Fruit fly (Drosophila melanogaster): ENCODE measurements around the gene CG33223.
A peak's percentile ranks its signal among the peaks of the same experiment; 100 is the strongest.

Gene CG33223

DNA sequence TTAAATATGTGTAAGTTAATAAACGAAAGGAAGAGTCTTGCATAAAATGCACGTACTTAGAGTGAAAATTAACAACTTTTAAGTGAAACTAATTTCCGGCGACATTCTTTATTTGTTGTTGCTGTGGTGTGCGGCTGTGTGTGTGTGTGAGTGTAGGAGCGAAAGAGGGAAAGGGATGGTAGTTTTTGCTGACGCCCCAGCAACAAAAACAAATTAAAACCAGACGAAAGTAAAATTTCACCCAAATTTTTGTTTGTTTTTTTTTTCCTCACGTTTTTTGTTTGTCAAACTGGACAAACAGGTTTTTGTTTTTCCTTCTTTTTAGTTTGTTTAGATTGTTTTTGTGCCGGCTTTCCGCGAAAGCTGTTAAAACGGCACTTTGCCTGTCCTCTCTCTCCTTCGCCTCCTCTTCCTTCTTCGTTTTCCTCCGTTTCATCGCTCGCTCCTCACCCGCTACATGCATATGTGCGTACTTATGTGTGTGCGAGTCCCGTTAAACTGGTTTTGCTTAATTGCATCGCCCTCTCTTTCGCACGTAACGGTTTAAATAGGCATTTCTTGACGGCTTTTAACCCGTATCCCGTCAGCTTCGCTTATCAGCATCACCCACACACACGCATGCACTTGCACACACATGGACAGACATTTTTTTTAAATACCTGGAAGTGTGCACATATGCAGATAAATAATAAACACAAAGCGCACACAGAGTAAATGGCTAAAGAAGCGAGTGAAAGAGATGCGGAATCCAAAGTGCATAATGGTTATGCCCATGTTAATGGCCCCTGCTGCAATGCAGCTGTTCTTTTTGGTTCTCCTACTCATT is 46.2 kb downstream of the CG33223 start, which contains the start of gene Miga (continued):
- peak; percentile 21 for TF ChIP-seq D (optimal IDR thresholded peaks at IDR 0.05)
- TF ChIP-seq D (GFP tag; optimal IDR thresholded peaks at IDR 0.05): no peak
- TF ChIP-seq CG15479 (GFP tag; optimal IDR thresholded peaks at IDR 0.05): peak; percentile 90
- TF ChIP-seq bbx (GFP tag; IDR thresholded peaks at IDR 0.05; ENCODE audit: partially characterized antibody): no peak
- no peak for TF ChIP-seq CG6765 (GFP tag; optimal IDR thresholded peaks at IDR 0.05)
- no peak for TF ChIP-seq CG14441 (GFP tag; IDR thresholded peaks at IDR 0.05)

DNA sequence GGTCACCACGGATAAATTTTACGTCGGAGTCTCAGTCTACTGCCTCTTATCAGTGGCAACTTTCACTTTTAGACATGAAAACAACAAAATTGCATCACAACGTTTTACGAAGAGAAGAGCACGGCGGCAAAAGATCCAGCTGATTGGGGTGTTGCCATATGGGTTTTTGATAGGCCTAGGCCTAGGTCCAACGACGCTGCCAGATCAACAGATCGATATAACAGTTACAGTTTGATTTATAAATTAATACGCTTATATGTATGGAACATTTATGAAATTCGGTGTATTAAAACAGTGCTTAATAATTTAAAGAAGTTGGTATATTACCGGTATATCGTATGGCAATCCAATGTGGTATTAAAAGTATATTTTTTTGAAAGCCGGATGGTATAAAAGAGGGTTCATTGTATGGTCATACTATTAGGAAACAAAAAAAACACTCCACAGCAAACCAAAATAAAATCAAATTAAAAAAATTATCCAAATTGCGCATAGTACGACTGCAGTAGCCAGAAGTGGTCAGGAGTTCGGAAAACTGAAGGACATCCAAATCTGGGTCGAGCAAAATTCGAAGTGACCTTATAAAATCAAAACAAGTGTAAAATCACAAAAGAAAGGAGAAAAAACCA is 46.9 kb downstream of the CG33223 start, which contains the start of gene CG1440:
Gene CG1440 (plus strand): TSS at position 402 of the 629 bp plus-strand sequence.
- TF ChIP-seq lilli (GFP tag; optimal IDR thresholded peaks at IDR 0.05) (peak; percentile 28), CG13296 (GFP tag; optimal IDR thresholded peaks at IDR 0.05) (no peak), repo (GFP tag; optimal IDR thresholded peaks at IDR 0.05) (no peak), CG33213 (GFP tag; optimal IDR thresholded peaks at IDR 0.05) (peak; percentile 13), org-1 (GFP tag; optimal IDR thresholded peaks at IDR 0.05) (no peak), cas (GFP tag; IDR thresholded peaks at IDR 0.05) (no peak), luna (GFP tag; optimal IDR thresholded peaks at IDR 0.05) (no peak), CG8089 (GFP tag; optimal IDR thresholded peaks at IDR 0.05) (no peak), gsb (GFP tag; IDR thresholded peaks at IDR 0.05) (no peak), lov (optimal IDR thresholded peaks at IDR 0.05) (no peak), lov (GFP tag; IDR thresholded peaks at IDR 0.05) (no peak), CG7928 (GFP tag; optimal IDR thresholded peaks at IDR 0.05) (peak; percentile 29), MESR4 (GFP tag; optimal IDR thresholded peaks at IDR 0.05) (peak; percentile 42), CG8765 (GFP tag; IDR thresholded peaks at IDR 0.05) (no peak), Xbp1 (GFP tag; optimal IDR thresholded peaks at IDR 0.05) (no peak), Hey (tag; optimal IDR thresholded peaks at IDR 0.05) (no peak), btn (GFP tag; optimal IDR thresholded peaks at IDR 0.05) (no peak), tx (GFP tag; optimal IDR thresholded peaks at IDR 0.05) (no peak), dm (GFP tag; optimal IDR thresholded peaks at IDR 0.05) (peak; percentile 32), h (optimal IDR thresholded peaks at IDR 0.05) (no peak), CG6854 (GFP tag; optimal IDR thresholded peaks at IDR 0.05) (no peak), CG2129 (GFP tag; IDR thresholded peaks at IDR 0.05; ENCODE audit: partially characterized antibody) (no peak), CG17802 (tag; optimal IDR thresholded peaks at IDR 0.05) (no peak), CG1529 (GFP tag; optimal IDR thresholded peaks at IDR 0.05) (no peak), nerfin-2 (GFP tag; IDR thresholded peaks at IDR 0.05; ENCODE audit: partially characterized antibody) (no peak), NC2β (GFP tag; optimal IDR thresholded peaks at IDR 0.05) (no peak), Dek (tag; optimal IDR thresholded peaks at IDR 0.05) (no peak), Atf6 (GFP tag; IDR thresholded peaks at IDR 0.05) (0 out of 2 replicates have a peak, but pooled peaks have one; percentile 5), CG9609 (GFP tag; optimal IDR thresholded peaks at IDR 0.05) (no peak), insv (GFP tag; optimal IDR thresholded peaks at IDR 0.05) (peak in 1 of 2 experiments; percentile 21), sens (GFP tag) (peak; percentile 86), CG6683 (GFP tag; optimal IDR thresholded peaks at IDR 0.05) (no peak), kay (GFP tag; optimal IDR thresholded peaks at IDR 0.05) (no peak), gro (GFP tag; optimal IDR thresholded peaks at IDR 0.05) (no peak), PHDP (tag; optimal IDR thresholded peaks at IDR 0.05) (peak; percentile 48), Nf-YA (GFP tag; IDR thresholded peaks at IDR 0.05) (no peak), CG7357 (GFP tag; IDR thresholded peaks at IDR 0.05) (no peak), CG6254 (GFP tag; optimal IDR thresholded peaks at IDR 0.05) (no peak), Hr39 (optimal IDR thresholded peaks at IDR 0.05) (no peak), CG34376 (GFP tag; optimal IDR thresholded peaks at IDR 0.05) (no peak), Oaz (GFP tag; IDR thresholded peaks at IDR 0.05) (no peak), abd-A (tag; optimal IDR thresholded peaks at IDR 0.05) (no peak), Ssrp (tag; optimal IDR thresholded peaks at IDR 0.05) (no peak)
